Worm (Caenorhabditis elegans) whole organism, late embryonic: ENCODE results near the gene mrpl-35.

Source experiments
- ama-1 ChIP-seq: fragments of 150-350 bp; optimal IDR thresholded peaks from 2 replicates; lab custom pipeline; 2014
- hlh-15 ChIP-seq: sonication (generic microtip); optimal IDR thresholded peaks from 2 replicates; lab custom pipeline; 2016; ENCODE audit warnings: missing genetic modification characterization, missing compliant biosample characterization
- pha-4 ChIP-seq: fragments of 150-350 bp; optimal IDR thresholded peaks from 2 replicates; lab custom pipeline; 2018; ENCODE audit warnings: missing biosample characterization, missing genetic modification reagents, missing genetic modification characterization

ce11 chrIII:3499850-3500249, 10.2 kb upstream of the mrpl-35 start:
- TF ChIP-seq pha-4 (no peak), ama-1 (lab: Kevin White, UChicago) (no peak), hlh-15 (tag; lab: Kevin White, UChicago) (peak; percentile 98)
